Worm (Caenorhabditis elegans) whole organism, L1 larva: ENCODE measurements around the gene far-7.

Source experiments
- hpl-2 ChIP-seq: fragments of 150-350 bp; optimal IDR thresholded peaks from 2 replicates; lab custom pipeline; 2014; ENCODE audit warnings: missing biosample characterization, missing genetic modification reagents, missing genetic modification characterization
- lsy-2 ChIP-seq, 2 experiments: fragments of 150-350 bp; optimal IDR thresholded peaks; 2 replicates each; lab custom pipeline; 2014; ENCODE audit warnings: missing biosample characterization in 2 of 2, missing genetic modification characterization in 2 of 2
- nhr-12 ChIP-seq: sonication (generic microtip); optimal IDR thresholded peaks from 2 replicates; lab custom pipeline; 2017; ENCODE audit warnings: missing biosample characterization, missing genetic modification characterization
- nhr-237 ChIP-seq: fragments of 150-350 bp; optimal IDR thresholded peaks from 2 replicates; lab custom pipeline; 2014; ENCODE audit warnings: missing biosample characterization, missing genetic modification characterization
- unc-62 ChIP-seq: fragments of 150-350 bp; optimal IDR thresholded peaks from 2 replicates; lab custom pipeline; 2014; ENCODE audit warnings: missing biosample characterization, missing genetic modification reagents, missing genetic modification characterization

- no peak for TF ChIP-seq hpl-2 (GFP tag; lab: Kevin White, UChicago)
- TF ChIP-seq lsy-2 (tag; optimal IDR thresholded peaks at IDR 0.05; lab: Kevin White, UChicago): no peak
- TF ChIP-seq unc-62 (GFP tag; lab: Kevin White, UChicago): no peak
- TF ChIP-seq nhr-237: no peak
- no peak for TF ChIP-seq nhr-12 (tag; lab: Kevin White, UChicago)
Measured at ce11 chrII:334828-335227, 15.2 kb downstream of the far-7 start.
